Worm (Caenorhabditis elegans) whole organism, L1 larva: ENCODE measurements around the gene hmit-1.3.
A peak's percentile ranks its signal among the peaks of the same experiment; 100 is the strongest.

ENCODE experiments used
- C16A3.4 ChIP-seq: fragments of 150-350 bp; optimal IDR thresholded peaks from 2 replicates; lab custom pipeline; 2014; ENCODE audit warnings: missing biosample characterization, missing genetic modification characterization
- C34B4.2 ChIP-seq: sonication (generic microtip); optimal IDR thresholded peaks from 2 replicates; lab custom pipeline; 2017; ENCODE audit warnings: mild to moderate bottlenecking, missing genetic modification characterization, missing compliant biosample characterization
- F16B12.6 ChIP-seq: fragments of 150-350 bp; optimal IDR thresholded peaks from 2 replicates; lab custom pipeline; 2014; ENCODE audit warnings: missing biosample characterization, missing genetic modification characterization
- Y116A8C.19 ChIP-seq: sonication (generic microtip); optimal IDR thresholded peaks from 2 replicates; lab custom pipeline; 2016; ENCODE audit warnings: missing compliant biosample characterization, missing genetic modification characterization, borderline replicate concordance
- aha-1 ChIP-seq: fragments of 150-350 bp; optimal IDR thresholded peaks from 2 replicates; lab custom pipeline; 2014; ENCODE audit warnings: missing biosample characterization, missing genetic modification characterization
- alr-1 ChIP-seq: fragments of 200-800 bp; sonication (Bioruptor generic); optimal IDR thresholded peaks from 2 replicates; lab custom pipeline; 2018; ENCODE audit warnings: borderline replicate concordance, mild to moderate bottlenecking, missing genetic modification characterization, missing compliant biosample characterization
- aly-2 ChIP-seq: fragments of 150-350 bp; optimal IDR thresholded peaks from 2 replicates; lab custom pipeline; 2014; ENCODE audit warnings: missing biosample characterization, missing genetic modification characterization
- ama-1 ChIP-seq: fragments of 150-350 bp; optimal IDR thresholded peaks from 2 replicates; lab custom pipeline; 2014
- ceh-8 ChIP-seq: fragments of 200-800 bp; sonication (Bioruptor generic); optimal IDR thresholded peaks from 2 replicates; lab custom pipeline; 2018; ENCODE audit warnings: mild to moderate bottlenecking, missing genetic modification characterization, moderate library complexity, missing compliant biosample characterization
- dpl-1 ChIP-seq, 3 experiments: fragments of 150-350 bp in 2 of 3; sonication (generic microtip) in 1 of 3; optimal IDR thresholded peaks; 2 replicates each; lab custom pipeline; 2014 to 2017; ENCODE audit warnings: missing biosample characterization in 3 of 3, missing genetic modification characterization in 3 of 3, missing genetic modification reagents in 3 of 3
- dsc-1 ChIP-seq: sonication (generic microtip); optimal IDR thresholded peaks from 2 replicates; lab custom pipeline; 2016; ENCODE audit warnings: mild to moderate bottlenecking, missing genetic modification characterization, missing compliant biosample characterization
- efl-1 ChIP-seq, 4 experiments: fragments of 150-350 bp; optimal IDR thresholded peaks in 3 of 4; peaks in 1 of 4; 1 replicate in 1 of 4; 2 replicates in 3 of 4; lab custom pipeline; 2014; ENCODE audit warnings: missing biosample characterization in 2 of 4, missing genetic modification characterization in 2 of 4, missing genetic modification reagents in 2 of 4
- efl-3 ChIP-seq: fragments of 200-800 bp; sonication (Bioruptor generic); optimal IDR thresholded peaks from 2 replicates; lab custom pipeline; 2018; ENCODE audit warnings: mild to moderate bottlenecking, missing genetic modification characterization, missing compliant biosample characterization
- egl-13 ChIP-seq: sonication (generic microtip); optimal IDR thresholded peaks from 2 replicates; lab custom pipeline; 2016; ENCODE audit warnings: missing genotype, missing genetic modification reagents, missing genetic modification characterization, missing compliant biosample characterization
- egl-27 ChIP-seq, 2 experiments: fragments of 150-350 bp in 1 of 2; sonication (generic microtip); optimal IDR thresholded peaks; 3 replicates each; lab custom pipeline; 2017 to 2018; ENCODE audit warnings: missing biosample characterization in 2 of 2, missing genetic modification characterization in 2 of 2, missing genetic modification reagents in 2 of 2
- elt-2 ChIP-seq: sonication (generic microtip); optimal IDR thresholded peaks from 2 replicates; lab custom pipeline; 2016; ENCODE audit warnings: missing genetic modification characterization, mild to moderate bottlenecking, inconsistent platforms, missing compliant biosample characterization, missing genetic modification reagents
- elt-3 ChIP-seq, 6 experiments: fragments of 150-350 bp in 1 of 6; sonication (generic microtip); optimal IDR thresholded peaks; 2 replicates each; lab custom pipeline; 2017 to 2018; ENCODE audit warnings: missing biosample characterization in 6 of 6, missing genetic modification characterization in 6 of 6, inconsistent platforms in 1 of 6
- fkh-4 ChIP-seq: sonication (generic microtip); optimal IDR thresholded peaks from 2 replicates; lab custom pipeline; 2016; ENCODE audit warnings: missing compliant biosample characterization, missing genetic modification characterization, borderline replicate concordance
- fkh-8 ChIP-seq: sonication (generic microtip); optimal IDR thresholded peaks from 2 replicates; lab custom pipeline; 2016; ENCODE audit warnings: mild to moderate bottlenecking, missing genetic modification characterization, missing compliant biosample characterization
- fos-1 ChIP-seq: fragments of 150-350 bp; optimal IDR thresholded peaks from 2 replicates; lab custom pipeline; 2014; ENCODE audit warnings: missing biosample characterization, missing genetic modification characterization
- grh-1 ChIP-seq: fragments of 200-800 bp; sonication (Bioruptor generic); IDR thresholded peaks from 2 replicates; pipeline ENCODE4 v1.3.6; 2022; ENCODE audit warnings: missing genetic modification reagents, missing genetic modification characterization, missing compliant biosample characterization
- hlh-17 ChIP-seq: fragments of 200-800 bp; sonication (Bioruptor generic); optimal IDR thresholded peaks from 2 replicates; lab custom pipeline; 2018; ENCODE audit warnings: missing genetic modification characterization, mild to moderate bottlenecking, missing compliant biosample characterization, moderate library complexity, borderline replicate concordance
- hpl-2 ChIP-seq: fragments of 150-350 bp; optimal IDR thresholded peaks from 2 replicates; lab custom pipeline; 2014; ENCODE audit warnings: missing biosample characterization, missing genetic modification reagents, missing genetic modification characterization
- irx-1 ChIP-seq: sonication (generic microtip); optimal IDR thresholded peaks from 2 replicates; lab custom pipeline; 2016; ENCODE audit warnings: missing genetic modification characterization, missing compliant biosample characterization
- isw-1 ChIP-seq: fragments of 200-800 bp; sonication (Bioruptor generic); IDR thresholded peaks from 2 replicates; pipeline ENCODE4 v1.3.6; 2022; ENCODE audit warnings: missing genetic modification characterization, missing compliant biosample characterization
- lin-13 ChIP-seq: fragments of 150-350 bp; optimal IDR thresholded peaks from 2 replicates; lab custom pipeline; 2014; ENCODE audit warnings: missing biosample characterization, missing genetic modification reagents, missing genetic modification characterization
- lin-14 ChIP-seq: fragments of 200-800 bp; sonication (Bioruptor generic); optimal IDR thresholded peaks from 2 replicates; lab custom pipeline; 2018; ENCODE audit warnings: mild to moderate bottlenecking, missing genetic modification characterization, moderate library complexity, missing compliant biosample characterization
- lin-15B ChIP-seq: fragments of 150-350 bp; sonication (generic microtip); optimal IDR thresholded peaks from 3 replicates; lab custom pipeline; 2014; ENCODE audit warnings: missing biosample characterization, missing genetic modification characterization
- lin-35 ChIP-seq, 2 experiments: fragments of 150-350 bp; optimal IDR thresholded peaks; 2 replicates each; lab custom pipeline; 2014; ENCODE audit warnings: missing biosample characterization in 2 of 2, missing genetic modification characterization in 2 of 2, missing genetic modification reagents in 2 of 2
- lir-3 ChIP-seq: sonication (generic microtip); optimal IDR thresholded peaks from 2 replicates; lab custom pipeline; 2016; ENCODE audit warnings: mild to moderate bottlenecking, missing genetic modification characterization, moderate library complexity, missing compliant biosample characterization; ENCODE audit not compliant: poor library complexity
- lsy-2 ChIP-seq, 2 experiments: fragments of 150-350 bp; optimal IDR thresholded peaks; 2 replicates each; lab custom pipeline; 2014; ENCODE audit warnings: missing biosample characterization in 2 of 2, missing genetic modification characterization in 2 of 2
- mab-9 ChIP-seq: fragments of 200-800 bp; sonication (Bioruptor generic); IDR thresholded peaks from 2 replicates; pipeline ENCODE4 v1.3.6; 2022; ENCODE audit warnings: missing genetic modification reagents, missing genetic modification characterization, missing compliant biosample characterization
- nhr-12 ChIP-seq: sonication (generic microtip); optimal IDR thresholded peaks from 2 replicates; lab custom pipeline; 2017; ENCODE audit warnings: missing biosample characterization, missing genetic modification characterization
- nhr-237 ChIP-seq: fragments of 150-350 bp; optimal IDR thresholded peaks from 2 replicates; lab custom pipeline; 2014; ENCODE audit warnings: missing biosample characterization, missing genetic modification characterization
- nhr-28 ChIP-seq: fragments of 150-350 bp; optimal IDR thresholded peaks from 2 replicates; lab custom pipeline; 2014; ENCODE audit warnings: missing biosample characterization, missing genetic modification characterization
- nhr-47 ChIP-seq: sonication (generic microtip); optimal IDR thresholded peaks from 2 replicates; lab custom pipeline; 2016; ENCODE audit warnings: mild to moderate bottlenecking, missing genetic modification characterization, moderate library complexity, missing compliant biosample characterization
- nhr-71 ChIP-seq: sonication (generic microtip); optimal IDR thresholded peaks from 2 replicates; lab custom pipeline; 2016; ENCODE audit warnings: mild to moderate bottlenecking, missing genetic modification characterization, moderate library complexity, missing compliant biosample characterization
- nhr-76 ChIP-seq: sonication (generic microtip); optimal IDR thresholded peaks from 2 replicates; lab custom pipeline; 2017; ENCODE audit warnings: missing biosample characterization, missing genetic modification characterization
- nhr-77 ChIP-seq: fragments of 150-350 bp; optimal IDR thresholded peaks from 2 replicates; lab custom pipeline; 2014; ENCODE audit warnings: missing biosample characterization, missing genetic modification characterization
- nhr-85 ChIP-seq: sonication (generic microtip); peaks from one replicate; lab custom pipeline; 2016; ENCODE audit warnings: missing genetic modification characterization, inconsistent platforms, missing compliant biosample characterization
- nhr-90 ChIP-seq: sonication (generic microtip); optimal IDR thresholded peaks from 2 replicates; lab custom pipeline; 2016; ENCODE audit warnings: mild to moderate bottlenecking, missing genetic modification characterization, missing compliant biosample characterization; ENCODE audit not compliant: poor library complexity
- pax-3 ChIP-seq: fragments of 200-800 bp; sonication (Bioruptor generic); optimal IDR thresholded peaks from 2 replicates; lab custom pipeline; 2018; ENCODE audit warnings: mild to moderate bottlenecking, missing genetic modification characterization, moderate library complexity, missing compliant biosample characterization
- pqm-1 ChIP-seq: sonication (generic microtip); optimal IDR thresholded peaks from 3 replicates; lab custom pipeline; 2017; ENCODE audit warnings: missing biosample characterization, missing genetic modification characterization
- skn-1 ChIP-seq: fragments of 150-350 bp; optimal IDR thresholded peaks from 2 replicates; lab custom pipeline; 2014; ENCODE audit warnings: missing biosample characterization, missing genetic modification characterization
- tbx-2 ChIP-seq: sonication (generic microtip); optimal IDR thresholded peaks from 2 replicates; lab custom pipeline; 2016; ENCODE audit warnings: missing genetic modification characterization, missing compliant biosample characterization
- tlp-1 ChIP-seq: fragments of 150-350 bp; optimal IDR thresholded peaks from 2 replicates; lab custom pipeline; 2014; ENCODE audit warnings: missing biosample characterization, missing genetic modification characterization
- unc-130 ChIP-seq: fragments of 150-350 bp; optimal IDR thresholded peaks from 2 replicates; lab custom pipeline; 2017; ENCODE audit warnings: missing biosample characterization, missing genetic modification characterization, inconsistent platforms
- unc-30 ChIP-seq: sonication (generic microtip); optimal IDR thresholded peaks from 2 replicates; lab custom pipeline; 2017; ENCODE audit warnings: missing biosample characterization, missing genetic modification characterization
- unc-98 ChIP-seq: fragments of 200-800 bp; sonication (Bioruptor generic); IDR thresholded peaks from 2 replicates; pipeline ENCODE4 v1.3.6; 2022; ENCODE audit warnings: missing genetic modification characterization, missing compliant biosample characterization
- vab-15 ChIP-seq: sonication (generic microtip); optimal IDR thresholded peaks from 2 replicates; lab custom pipeline; 2017; ENCODE audit warnings: missing genotype, mild to moderate bottlenecking, missing genetic modification characterization, missing compliant biosample characterization
- zag-1 ChIP-seq: fragments of 150-350 bp; optimal IDR thresholded peaks from 2 replicates; lab custom pipeline; 2014; ENCODE audit warnings: missing biosample characterization, missing genetic modification characterization
- ztf-4 ChIP-seq: fragments of 150-350 bp; optimal IDR thresholded peaks from 2 replicates; lab custom pipeline; 2014; ENCODE audit warnings: missing biosample characterization, missing genetic modification characterization

Gene hmit-1.3

DNA sequence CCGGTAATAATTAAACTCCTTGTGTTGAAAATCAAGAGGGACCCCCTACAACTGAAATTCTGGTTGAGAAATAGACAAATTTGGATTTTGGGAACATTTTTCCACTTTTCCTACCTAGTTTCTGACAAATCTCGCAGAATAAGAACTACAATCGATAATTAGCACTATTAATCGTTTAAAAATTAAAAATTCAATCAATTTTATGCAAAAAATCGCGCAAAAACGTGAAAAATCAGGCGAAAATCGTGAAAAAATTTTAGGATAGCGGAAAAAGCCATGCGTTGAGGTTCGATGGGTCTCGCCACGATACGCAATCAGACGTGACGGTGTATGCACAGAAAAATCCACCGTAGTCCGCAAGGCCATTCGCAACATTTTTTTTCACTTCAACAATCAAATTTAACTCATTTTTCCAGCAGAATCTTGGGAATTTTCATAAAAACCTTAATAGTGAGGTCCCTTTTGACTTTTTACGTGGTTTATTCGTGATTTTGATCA is 14.3 kb downstream of the hmit-1.3 start, which contains the start of gene lias-1:
Gene lias-1, minus strand, starts transcription at position 51 of the 498 bp plus-strand sequence.
- TF ChIP-seq nhr-90 (tag; lab: Kevin White, UChicago) = peak; percentile 61
- TF ChIP-seq nhr-71 (tag; lab: Kevin White, UChicago) = peak; percentile 83
- TF ChIP-seq mab-9 (GFP tag; lab: Robert Waterston, UW) = no peak
- peak; percentile 57 for TF ChIP-seq irx-1 (tag; lab: Kevin White, UChicago)
- no peak for TF ChIP-seq lir-3 (tag; lab: Kevin White, UChicago)
- TF ChIP-seq pqm-1 (tag; lab: Kevin White, UChicago) = no peak
- TF ChIP-seq fkh-4 = no peak
- peak; percentile 19 for TF ChIP-seq ceh-8 (GFP tag; lab: Kevin White, UChicago)
- TF ChIP-seq C16A3.4 = peak; percentile 91
- peak; percentile 69 for TF ChIP-seq skn-1 (tag; lab: Kevin White, UChicago)
- peak; percentile 68 for TF ChIP-seq tbx-2 (tag; lab: Kevin White, UChicago)
- no peak for TF ChIP-seq alr-1 (tag; lab: Kevin White, UChicago)
- TF ChIP-seq nhr-76 = no peak
- no peak for TF ChIP-seq unc-30 (tag; lab: Kevin White, UChicago)
- TF ChIP-seq dsc-1 (tag; lab: Kevin White, UChicago) = peak; percentile 50
- TF ChIP-seq lin-35 (GFP tag; optimal IDR thresholded peaks at IDR 0.05; lab: Kevin White, UChicago) = peak; percentile 88 to 92
- TF ChIP-seq hpl-2 (GFP tag; lab: Kevin White, UChicago) = peak; percentile 69
- peak; percentile 76 to 87 (median 84) for TF ChIP-seq dpl-1 (GFP tag; optimal IDR thresholded peaks at IDR 0.05; lab: Kevin White, UChicago)
- TF ChIP-seq lin-14 (GFP tag; lab: Kevin White, UChicago) = peak; percentile 78
- peak; percentile 83 for TF ChIP-seq fkh-8 (tag; lab: Kevin White, UChicago)
- TF ChIP-seq vab-15 = peak; percentile 44
- peak; percentile 82 for TF ChIP-seq isw-1 (GFP tag; lab: Robert Waterston, UW)
- peak; percentile 75 for TF ChIP-seq nhr-85 (tag; lab: Kevin White, UChicago)
- no peak for TF ChIP-seq tlp-1 (tag; lab: Kevin White, UChicago)
- no peak for TF ChIP-seq efl-3 (GFP tag; lab: Kevin White, UChicago)
- TF ChIP-seq grh-1 (GFP tag; lab: Robert Waterston, UW) = no peak
- TF ChIP-seq ama-1 (lab: Kevin White, UChicago) = peak; percentile 50
- TF ChIP-seq fos-1 (tag; lab: Kevin White, UChicago) = peak; percentile 70
- no peak for TF ChIP-seq aha-1 (tag; lab: Kevin White, UChicago)
- peak; percentile 48 for TF ChIP-seq ztf-4 (tag; lab: Kevin White, UChicago)
- TF ChIP-seq lin-13 (GFP tag; lab: Kevin White, UChicago) = peak; percentile 81
- peak; percentile 81 for TF ChIP-seq lin-15B (tag; lab: Kevin White, UChicago)
- no peak for TF ChIP-seq unc-98 (GFP tag; lab: Robert Waterston, UW)
- TF ChIP-seq elt-3 (tag; optimal IDR thresholded peaks at IDR 0.05; lab: Kevin White, UChicago) = peak in 3 of 6 experiments; percentile 36 to 83 (median 82)
- TF ChIP-seq aly-2 = peak; percentile 66
- peak; percentile 71 for TF ChIP-seq nhr-77 (tag; lab: Kevin White, UChicago)
- no peak for TF ChIP-seq Y116A8C.19 (tag; lab: Kevin White, UChicago)
- TF ChIP-seq unc-130 (tag; lab: Kevin White, UChicago) = peak; percentile 85
- no peak for TF ChIP-seq nhr-12 (tag; lab: Kevin White, UChicago)
- TF ChIP-seq nhr-47 (tag; lab: Kevin White, UChicago) = peak; percentile 83
- no peak for TF ChIP-seq pax-3 (tag; lab: Kevin White, UChicago)
- peak; percentile 43 for TF ChIP-seq egl-13
- no peak for TF ChIP-seq zag-1 (tag; lab: Kevin White, UChicago)
- TF ChIP-seq efl-1 (optimal IDR thresholded peaks at IDR 0.05; lab: Kevin White, UChicago) = peak; percentile 86 to 90
- TF ChIP-seq efl-1 (GFP tag; optimal IDR thresholded peaks at IDR 0.05 in 1 of 2; lab: Kevin White, UChicago) = peak; percentile 82 to 98
- no peak for TF ChIP-seq elt-2 (tag; lab: Kevin White, UChicago)
- no peak for TF ChIP-seq nhr-28 (tag; lab: Kevin White, UChicago)
- peak; percentile 97 to 98 for TF ChIP-seq lsy-2 (tag; optimal IDR thresholded peaks at IDR 0.05; lab: Kevin White, UChicago)
- TF ChIP-seq C34B4.2 (tag; lab: Kevin White, UChicago) = no peak
- peak in 1 of 2 experiments; percentile 39 for TF ChIP-seq egl-27 (tag; optimal IDR thresholded peaks at IDR 0.05; lab: Kevin White, UChicago)
- TF ChIP-seq hlh-17 (GFP tag; lab: Kevin White, UChicago) = no peak
- TF ChIP-seq nhr-237 (tag; lab: Kevin White, UChicago) = peak; percentile 15
- peak; percentile 99 for TF ChIP-seq F16B12.6
